Fruit fly (Drosophila melanogaster): Measurements from ENCODE around the gene ear.
A peak's percentile ranks its signal among the peaks of the same experiment; 100 is the strongest.

The ear gene

dm6 chr3R:15290642-15291118 is 29.9 kb upstream of the ear start, which contains the start of gene CG45218 (continued):
- TF ChIP-seq dm (GFP tag; optimal IDR thresholded peaks at IDR 0.05) (no peak), CG32772 (GFP tag; IDR thresholded peaks at IDR 0.05) (no peak), Aef1 (GFP tag; IDR thresholded peaks at IDR 0.05) (no peak), tio (GFP tag; optimal IDR thresholded peaks at IDR 0.05) (no peak), crol (GFP tag; IDR thresholded peaks at IDR 0.05) (no peak), Usf (GFP tag; optimal IDR thresholded peaks at IDR 0.05) (no peak), cato (GFP tag; optimal IDR thresholded peaks at IDR 0.05; ENCODE audit: borderline replicate concordance) (no peak), CG16863 (GFP tag; optimal IDR thresholded peaks at IDR 0.05) (no peak), h (optimal IDR thresholded peaks at IDR 0.05) (no peak), CG9215 (GFP tag; IDR thresholded peaks at IDR 0.05) (no peak), row (GFP tag; IDR thresholded peaks at IDR 0.05) (no peak), en (GFP tag; optimal IDR thresholded peaks at IDR 0.05) (no peak), ab (GFP tag; optimal IDR thresholded peaks at IDR 0.05) (no peak), Side (GFP tag; optimal IDR thresholded peaks at IDR 0.05) (no peak), Med (GFP tag) (peak; percentile 47), ara (GFP tag; IDR thresholded peaks at IDR 0.05) (no peak), sr (GFP tag; IDR thresholded peaks at IDR 0.05) (no peak), grau (tag; optimal IDR thresholded peaks at IDR 0.05) (peak; percentile 5), CG8924 (tag; optimal IDR thresholded peaks at IDR 0.05) (peak; percentile 42), TFAM (GFP tag; optimal IDR thresholded peaks at IDR 0.05) (no peak), oc (tag; optimal IDR thresholded peaks at IDR 0.05) (peak; percentile 40), CkIIα-i1 (GFP tag; IDR thresholded peaks at IDR 0.05) (no peak), Ada2b (GFP tag; IDR thresholded peaks at IDR 0.05) (no peak), CG4404 (GFP tag; IDR thresholded peaks at IDR 0.05) (no peak), Trl (optimal IDR thresholded peaks at IDR 0.05) (peak in 1 of 2 experiments; percentile 14), Trl (GFP tag; optimal IDR thresholded peaks at IDR 0.05) (no peak), bowl (GFP tag; IDR thresholded peaks at IDR 0.05) (no peak), CG7928 (GFP tag; optimal IDR thresholded peaks at IDR 0.05) (no peak), Fer1 (GFP tag; optimal IDR thresholded peaks at IDR 0.05) (no peak), CG13424 (tag; optimal IDR thresholded peaks at IDR 0.05) (no peak), jumu (GFP tag; optimal IDR thresholded peaks at IDR 0.05) (peak; percentile 0), vfl (GFP tag; optimal IDR thresholded peaks at IDR 0.05) (no peak), CG12071 (GFP tag; optimal IDR thresholded peaks at IDR 0.05) (no peak), CG15011 (GFP tag; optimal IDR thresholded peaks at IDR 0.05) (no peak), Lhr (GFP tag; optimal IDR thresholded peaks at IDR 0.05) (no peak), Blimp-1 (GFP tag; optimal IDR thresholded peaks at IDR 0.05) (no peak), cg (GFP tag; optimal IDR thresholded peaks at IDR 0.05) (peak; percentile 95), CG9437 (GFP tag; optimal IDR thresholded peaks at IDR 0.05) (peak; percentile 72), ase (GFP tag; IDR thresholded peaks at IDR 0.05) (no peak), Hey (tag; optimal IDR thresholded peaks at IDR 0.05) (no peak), CG15601 (tag; optimal IDR thresholded peaks at IDR 0.05) (no peak), CG6254 (GFP tag; optimal IDR thresholded peaks at IDR 0.05) (peak; percentile 14), Hand (GFP tag; optimal IDR thresholded peaks at IDR 0.05) (no peak), Bdp1 (GFP tag; optimal IDR thresholded peaks at IDR 0.05) (no peak), CG16779 (GFP tag; IDR thresholded peaks at IDR 0.05) (no peak), Rx (GFP tag; IDR thresholded peaks at IDR 0.05) (no peak), Nf-YA (GFP tag; IDR thresholded peaks at IDR 0.05) (no peak), pb (GFP tag; optimal IDR thresholded peaks at IDR 0.05) (no peak), ken (GFP tag; IDR thresholded peaks at IDR 0.05) (no peak), CG6654 (GFP tag; optimal IDR thresholded peaks at IDR 0.05) (no peak), Jarid2 (GFP tag; optimal IDR thresholded peaks at IDR 0.05) (peak; percentile 54), CG2712 (tag; optimal IDR thresholded peaks at IDR 0.05) (no peak), sens (GFP tag) (peak; percentile 68), CG33557 (GFP tag; optimal IDR thresholded peaks at IDR 0.05) (no peak)
